Worm (Caenorhabditis elegans): ENCODE results near the gene C09G12.17.

DNA sequence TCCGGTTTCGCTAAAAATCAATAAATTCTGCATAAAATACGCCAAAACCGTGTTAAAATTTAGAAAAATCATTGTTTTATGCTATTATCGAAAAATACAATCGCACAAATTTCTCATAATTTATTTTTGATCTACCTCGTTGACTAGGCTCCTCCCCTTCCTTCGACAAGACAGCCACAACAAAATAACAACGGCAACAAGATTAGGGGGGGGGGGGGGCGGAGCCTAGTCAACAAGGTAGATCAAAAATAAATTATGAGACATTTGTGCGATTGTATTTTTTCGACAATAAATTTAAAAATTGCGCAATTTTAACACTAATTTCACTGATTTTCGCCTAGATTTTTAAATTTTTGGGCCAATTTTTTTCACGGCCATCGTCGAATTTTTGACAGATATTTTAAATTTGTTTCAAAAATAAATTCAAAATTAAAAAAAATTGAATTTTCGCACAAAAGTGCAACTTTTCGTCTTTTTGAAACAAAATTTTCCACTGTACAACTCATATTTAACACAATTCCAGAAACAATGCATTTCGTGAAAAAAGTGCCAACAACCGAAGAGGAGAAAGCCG is 30.7 kb upstream of the C09G12.17 start, which contains the start of gene M57.2:
- TF ChIP-seq zfh-2 (GFP tag; conservative IDR thresholded peaks at IDR 0.05), result no peak
- no peak for TF ChIP-seq F57C9.4 (tag; optimal IDR thresholded peaks at IDR 0.05)
- peak; percentile 66 for TF ChIP-seq egrh-3 (GFP tag; IDR thresholded peaks at IDR 0.05)
- no peak for TF ChIP-seq madf-3 (GFP tag; IDR thresholded peaks at IDR 0.05)
- TF ChIP-seq Y53G8AR.9 (GFP tag; conservative IDR thresholded peaks at IDR 0.05), result no peak
- no peak for TF ChIP-seq mes-4 (tag; optimal IDR thresholded peaks at IDR 0.05)

Measured in whole organism, young adult.